1 worm cellular context compared by ENCODE assay signal in the genomic region with DNA sequence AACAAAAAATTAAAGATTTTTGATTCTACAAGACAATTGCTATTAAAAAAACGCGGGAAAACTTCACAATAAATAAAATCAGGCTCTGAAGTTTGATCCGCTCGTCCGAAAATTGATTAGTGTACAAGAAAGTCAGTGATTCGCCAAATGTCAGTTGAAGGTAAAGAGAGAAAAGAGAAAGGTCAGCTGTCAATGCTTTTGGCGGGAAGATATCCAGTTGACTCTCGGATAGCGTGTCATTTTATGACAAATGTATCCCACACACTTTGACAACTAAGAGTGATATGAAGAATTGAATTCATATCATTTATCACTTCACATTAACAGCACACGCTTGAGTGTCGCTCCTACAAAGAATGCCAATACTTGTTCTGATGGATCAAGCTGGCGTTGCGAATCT.
TF ChIP-seq lines count a peak whose summit lies in the region.

No protein-coding gene starts in this region.

TF ChIP-seq in whole organism, L1 larva, 84 proteins besides CTCF, POLR2A, EP300 and RAD21 (continued from another document):
- TF ChIP-seq dpl-1 (GFP tag; optimal IDR thresholded peaks at IDR 0.05; lab: Kevin White, UChicago) = peak in 1 of 3 experiments; percentile 33
- no peak for TF ChIP-seq efl-1 (optimal IDR thresholded peaks at IDR 0.05; lab: Kevin White, UChicago)
- TF ChIP-seq efl-1 (GFP tag; optimal IDR thresholded peaks at IDR 0.05 in 1 of 2; lab: Kevin White, UChicago) = peak in 1 of 2 experiments; percentile 10
- no peak for TF ChIP-seq ets-5 (GFP tag; IDR thresholded peaks at IDR 0.05; lab: Robert Waterston, UW)
